Fruit fly (Drosophila melanogaster) whole organism: Measurements from ENCODE around the gene dan.

Source experiments
- EcR ChIP-seq, 2 experiments: fragments of >200 bp; optimal IDR thresholded peaks; 2 replicates each; lab custom pipeline; 2017; ENCODE audit warnings: missing biosample characterization in 2 of 2, missing genetic modification characterization in 2 of 2, missing genetic modification reagents in 2 of 2
- pan ChIP-seq: fragments of >200 bp; optimal IDR thresholded peaks from 2 replicates; lab custom pipeline; 2017

- no peak for TF ChIP-seq pan
- TF ChIP-seq EcR (GFP tag; optimal IDR thresholded peaks at IDR 0.05; lab: Kevin White, UChicago), result no peak
Observed at dm6 chr3R:25207405-25208003, 23.3 kb downstream of the dan start.
